Fruit fly (Drosophila melanogaster) whole organism, adult: Measurements from ENCODE around the gene CG17633.

Source experiments
- Mnt ChIP-seq: fragments of 200-800 bp; sonication (Bioruptor generic); optimal IDR thresholded peaks from 2 replicates; lab custom pipeline; 2016; ENCODE audit warnings: missing biosample characterization, mild to moderate bottlenecking, missing genetic modification characterization
- cic ChIP-seq: fragments of 200-800 bp; sonication (Bioruptor generic); optimal IDR thresholded peaks from 2 replicates; lab custom pipeline; 2017; ENCODE audit warnings: missing biosample characterization, mild to moderate bottlenecking, missing genetic modification characterization, moderate library complexity
- cnc ChIP-seq, 2 experiments: fragments of >200 bp; optimal IDR thresholded peaks; 2 replicates each; lab custom pipeline; 2017

DNA sequence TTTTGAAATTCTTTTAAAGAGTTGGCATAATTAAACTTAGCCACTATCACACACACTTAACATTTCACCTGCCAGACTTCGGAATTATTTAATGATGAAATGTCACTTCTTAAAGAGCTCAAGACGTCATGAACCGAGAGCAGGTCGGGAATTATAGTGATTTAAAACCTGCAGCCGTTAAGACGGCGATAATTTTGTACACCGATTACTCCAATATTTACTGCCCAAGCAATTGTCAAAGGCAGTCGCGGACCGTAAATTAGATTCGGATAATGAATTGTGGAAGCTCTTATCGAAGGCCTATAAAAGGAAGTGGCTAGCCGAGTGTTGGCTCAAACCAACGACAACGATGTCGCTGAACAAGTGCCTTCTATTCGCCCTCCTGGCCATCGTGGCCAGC, at the start of gene CG17633:
- TF ChIP-seq cnc (optimal IDR thresholded peaks at IDR 0.05; lab: Kevin White, UChicago) (no peak), cic (GFP tag; lab: Kevin White, UChicago) (no peak), Mnt (GFP tag; lab: Kevin White, UChicago) (no peak)
